Worm (Caenorhabditis elegans) whole organism, L2 larva: ENCODE results near the gene F07A11.5.

Experiments
- C34F6.9 ChIP-seq: fragments of 150-350 bp; optimal IDR thresholded peaks from 2 replicates; lab custom pipeline; 2014; ENCODE audit warnings: missing biosample characterization, missing genetic modification characterization
- F13H6.1 ChIP-seq: sonication (generic microtip); optimal IDR thresholded peaks from 2 replicates; lab custom pipeline; 2016; ENCODE audit warnings: missing genetic modification characterization, missing compliant biosample characterization
- R02D3.7 ChIP-seq: fragments of 150-350 bp; optimal IDR thresholded peaks from 2 replicates; lab custom pipeline; 2014; ENCODE audit warnings: missing biosample characterization, missing genetic modification characterization
- ZK546.5 ChIP-seq: sonication (generic microtip); optimal IDR thresholded peaks from 2 replicates; lab custom pipeline; 2017; ENCODE audit warnings: missing biosample characterization, missing genetic modification characterization
- alr-1 ChIP-seq: fragments of 150-350 bp; optimal IDR thresholded peaks from 2 replicates; lab custom pipeline; 2014; ENCODE audit warnings: missing biosample characterization, missing genetic modification characterization
- ama-1 ChIP-seq: fragments of 150-350 bp; optimal IDR thresholded peaks from 2 replicates; lab custom pipeline; 2018; ENCODE audit warnings: inconsistent platforms
- blmp-1 ChIP-seq: sonication (generic microtip); optimal IDR thresholded peaks from 2 replicates; lab custom pipeline; 2017; ENCODE audit warnings: missing genetic modification characterization, mild to moderate bottlenecking, missing compliant biosample characterization, antibody characterized with exemption, moderate library complexity; ENCODE audit not compliant: insufficient read depth
- egl-27 ChIP-seq: sonication (generic microtip); optimal IDR thresholded peaks from 3 replicates; lab custom pipeline; 2017; ENCODE audit warnings: missing biosample characterization, missing genetic modification reagents, missing genetic modification characterization
- elt-1 ChIP-seq: fragments of 150-350 bp; optimal IDR thresholded peaks from 2 replicates; lab custom pipeline; 2014; ENCODE audit warnings: missing biosample characterization, missing genetic modification characterization
- elt-3 ChIP-seq: sonication (generic microtip); optimal IDR thresholded peaks from 2 replicates; lab custom pipeline; 2017; ENCODE audit warnings: missing biosample characterization, missing genetic modification characterization
- fos-1 ChIP-seq: fragments of 150-350 bp; optimal IDR thresholded peaks from 2 replicates; lab custom pipeline; 2014; ENCODE audit warnings: missing biosample characterization, missing genetic modification characterization
- gmeb-1 ChIP-seq: fragments of 150-350 bp; optimal IDR thresholded peaks from 2 replicates; lab custom pipeline; 2014; ENCODE audit warnings: missing biosample characterization, missing genetic modification characterization
- lin-11 ChIP-seq: fragments of 150-350 bp; sonication (generic microtip); optimal IDR thresholded peaks from 2 replicates; lab custom pipeline; 2014; ENCODE audit warnings: missing biosample characterization, missing genetic modification characterization, inconsistent platforms, mixed read lengths
- lin-13 ChIP-seq: fragments of 150-350 bp; optimal IDR thresholded peaks from 2 replicates; lab custom pipeline; 2014; ENCODE audit warnings: missing biosample characterization, missing genetic modification reagents, missing genetic modification characterization
- lin-39 ChIP-seq: fragments of 150-350 bp; optimal IDR thresholded peaks from 2 replicates; lab custom pipeline; 2014; ENCODE audit warnings: missing biosample characterization, missing genetic modification reagents, missing genetic modification characterization
- lsy-2 ChIP-seq, 2 experiments: fragments of 150-350 bp in 1 of 2; sonication (generic microtip) in 1 of 2; optimal IDR thresholded peaks; 2 replicates each; lab custom pipeline; 2014 to 2017; ENCODE audit warnings: missing biosample characterization in 2 of 2, missing genetic modification characterization in 2 of 2
- mab-5 ChIP-seq: fragments of 150-350 bp; optimal IDR thresholded peaks from 2 replicates; lab custom pipeline; 2014; ENCODE audit warnings: missing biosample characterization, missing genetic modification characterization
- mbf-1 ChIP-seq: sonication (generic microtip); optimal IDR thresholded peaks from 2 replicates; lab custom pipeline; 2017; ENCODE audit warnings: missing biosample characterization, missing genetic modification characterization
- mdl-1 ChIP-seq, 2 experiments: fragments of 150-350 bp in 1 of 2; sonication (generic microtip) in 1 of 2; optimal IDR thresholded peaks; 2 replicates each; lab custom pipeline; 2017; ENCODE audit warnings: missing biosample characterization in 2 of 2, missing genetic modification characterization in 2 of 2
- nhr-10 ChIP-seq: sonication (generic microtip); optimal IDR thresholded peaks from 2 replicates; lab custom pipeline; 2017; ENCODE audit warnings: missing biosample characterization, missing genetic modification characterization
- nhr-129 ChIP-seq: fragments of 150-350 bp; optimal IDR thresholded peaks from 2 replicates; lab custom pipeline; 2014; ENCODE audit warnings: missing biosample characterization, missing genetic modification characterization
- nhr-21 ChIP-seq: fragments of 150-350 bp; optimal IDR thresholded peaks from 2 replicates; lab custom pipeline; 2014; ENCODE audit warnings: missing biosample characterization, missing genetic modification characterization
- nhr-23 ChIP-seq: fragments of 150-350 bp; optimal IDR thresholded peaks from 2 replicates; lab custom pipeline; 2014; ENCODE audit warnings: missing biosample characterization, missing genetic modification reagents, missing genetic modification characterization
- nhr-237 ChIP-seq: fragments of 150-350 bp; optimal IDR thresholded peaks from 2 replicates; lab custom pipeline; 2014; ENCODE audit warnings: missing biosample characterization, missing genetic modification characterization
- nhr-25 ChIP-seq: fragments of 150-350 bp; sonication (generic microtip); optimal IDR thresholded peaks from 3 replicates; lab custom pipeline; 2014; ENCODE audit warnings: missing biosample characterization, missing genetic modification characterization
- skn-1 ChIP-seq: sonication (generic microtip); optimal IDR thresholded peaks from 2 replicates; lab custom pipeline; 2017; ENCODE audit warnings: missing biosample characterization, missing genetic modification characterization
- sma-3 ChIP-seq: sonication (generic microtip); optimal IDR thresholded peaks from 2 replicates; lab custom pipeline; 2016; ENCODE audit warnings: missing genetic modification reagents, missing genetic modification characterization, missing compliant biosample characterization
- sma-9 ChIP-seq, 2 experiments: fragments of 150-350 bp in 1 of 2; sonication (generic microtip) in 1 of 2; optimal IDR thresholded peaks; 2 replicates each; lab custom pipeline; 2014 to 2016; ENCODE audit warnings: missing genetic modification characterization in 2 of 2, mild to moderate bottlenecking in 1 of 2, missing biosample characterization in 1 of 2, missing compliant biosample characterization in 1 of 2, missing genetic modification reagents in 1 of 2, moderate library complexity in 1 of 2
- unc-55 ChIP-seq: fragments of 150-350 bp; sonication (generic microtip); optimal IDR thresholded peaks from 3 replicates; lab custom pipeline; 2014; ENCODE audit warnings: missing biosample characterization, missing genetic modification reagents, missing genetic modification characterization
- ztf-11 ChIP-seq: sonication (generic microtip); optimal IDR thresholded peaks from 2 replicates; lab custom pipeline; 2017; ENCODE audit warnings: missing biosample characterization, missing genetic modification characterization
- ztf-4 ChIP-seq: fragments of 150-350 bp; optimal IDR thresholded peaks from 2 replicates; lab custom pipeline; 2014; ENCODE audit warnings: missing biosample characterization, missing genetic modification characterization

F07A11.5 gene

DNA sequence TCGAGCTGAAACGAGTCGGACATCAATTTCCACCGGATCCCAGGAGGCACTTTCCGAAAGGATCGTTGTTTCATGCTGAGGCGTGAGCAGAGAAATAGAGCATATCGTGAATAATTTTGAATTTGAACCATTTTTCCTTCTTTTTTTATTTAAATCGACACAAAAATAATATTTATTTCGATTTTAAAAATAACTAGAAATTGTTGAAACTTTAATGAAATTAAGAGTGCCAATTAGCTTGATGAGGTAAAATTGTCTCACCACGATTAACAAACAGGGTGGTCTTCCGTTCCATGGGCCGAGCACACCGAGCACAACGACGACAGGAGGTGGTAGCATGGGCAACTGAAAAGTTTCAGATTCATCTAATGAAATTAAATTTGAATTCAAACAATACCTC, 23.8 kb upstream of the F07A11.5 start:
- TF ChIP-seq elt-1 (tag; lab: Kevin White, UChicago), result no peak
- TF ChIP-seq egl-27 (tag; lab: Kevin White, UChicago), result no peak
- no peak for TF ChIP-seq nhr-23 (tag; lab: Kevin White, UChicago)
- TF ChIP-seq alr-1 (tag; lab: Kevin White, UChicago), result no peak

DNA sequence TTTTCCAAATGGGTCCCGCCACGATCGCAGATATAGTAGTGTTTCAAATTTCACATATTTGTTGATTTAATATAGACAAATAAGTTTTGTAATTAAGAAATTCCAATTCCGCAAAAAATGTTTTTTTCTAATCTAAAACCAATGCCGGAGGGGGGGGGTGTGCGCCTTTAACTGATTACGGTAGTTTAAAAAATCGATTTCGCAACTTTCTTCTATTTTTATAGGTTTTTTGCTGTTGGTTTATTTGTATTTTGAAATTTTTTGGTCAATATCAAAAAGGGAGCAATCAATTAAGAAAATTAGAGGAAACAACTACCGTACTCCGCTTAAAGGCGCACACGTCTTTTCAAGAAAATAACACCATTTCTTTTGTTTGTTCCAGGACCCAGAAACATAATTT, 20.5 kb upstream of the F07A11.5 start:
- TF ChIP-seq ztf-11, result no peak

DNA sequence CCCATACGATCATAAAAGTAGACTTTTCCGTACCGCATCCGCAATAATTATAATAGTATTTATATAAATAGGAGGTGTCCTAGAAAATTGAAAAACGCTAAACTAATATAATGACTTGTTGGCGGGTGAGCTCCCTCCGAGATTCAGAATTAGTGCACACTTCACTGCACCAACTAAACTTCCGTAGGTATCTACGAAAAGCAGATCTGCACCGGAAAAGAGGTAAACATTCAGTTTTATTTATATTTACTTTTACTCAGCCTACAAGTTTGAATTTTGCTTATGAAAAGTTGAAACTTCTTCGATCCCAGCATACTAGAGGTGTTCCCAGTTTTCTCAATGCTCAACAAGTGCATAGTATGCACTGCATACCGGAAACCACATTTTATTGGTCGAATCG, 20.1 kb upstream of the F07A11.5 start, which contains the start of gene F07A11.1:
Gene F07A11.1, minus strand, starts transcription at position 101 of the 400 bp plus-strand sequence.
- TF ChIP-seq elt-1 (tag; lab: Kevin White, UChicago) (no peak), nhr-25 (tag; lab: Kevin White, UChicago) (no peak), ztf-4 (no peak), alr-1 (tag; lab: Kevin White, UChicago) (no peak), nhr-21 (tag; lab: Kevin White, UChicago) (no peak), blmp-1 (tag; lab: Kevin White, UChicago) (no peak), nhr-237 (tag; lab: Kevin White, UChicago) (no peak), lin-39 (tag; lab: Kevin White, UChicago) (no peak), sma-9 (GFP tag; optimal IDR thresholded peaks at IDR 0.05; lab: Kevin White, UChicago) (no peak), sma-9 (tag; optimal IDR thresholded peaks at IDR 0.05; lab: Kevin White, UChicago) (no peak), R02D3.7 (tag; lab: Kevin White, UChicago) (no peak), nhr-23 (tag; lab: Kevin White, UChicago) (no peak), lin-11 (tag; lab: Kevin White, UChicago) (no peak)

DNA sequence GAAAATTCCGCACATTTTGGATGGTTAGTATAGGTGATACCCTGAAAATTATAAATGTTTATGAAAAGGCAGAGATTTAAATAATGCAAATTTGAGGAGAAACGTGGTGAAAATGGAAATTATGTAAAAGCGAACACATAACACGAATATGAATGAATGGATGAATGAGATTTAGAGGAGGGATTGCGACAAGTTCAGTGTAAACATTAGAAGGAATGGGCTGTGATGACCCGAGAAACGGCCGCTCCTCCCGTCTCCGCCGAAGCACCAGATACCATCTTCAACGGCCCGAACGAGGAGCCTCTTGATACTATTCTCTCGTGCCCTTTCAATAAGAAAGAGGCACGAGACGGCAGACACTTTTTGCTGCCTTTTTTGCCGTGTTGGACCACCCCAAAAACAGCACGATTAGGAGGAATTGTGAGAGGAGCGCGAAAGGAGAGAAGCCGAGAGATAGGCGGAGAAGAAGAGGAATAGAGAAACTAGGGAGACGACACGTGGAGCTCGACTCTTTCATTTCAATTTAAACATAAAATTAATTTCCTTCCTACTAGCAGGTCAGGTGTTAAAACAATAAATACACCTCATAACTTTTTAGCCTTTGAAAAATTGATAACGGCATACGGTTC, 16.6 kb upstream of the F07A11.5 start, which contains the start of gene gfat-1:
Gene gfat-1, minus strand, starts transcription at position 51 of the 629 bp plus-strand sequence.
- peak; percentile 81 to 88 for TF ChIP-seq mdl-1 (tag; optimal IDR thresholded peaks at IDR 0.05; lab: Kevin White, UChicago)
- TF ChIP-seq nhr-10, result no peak
- TF ChIP-seq unc-55, result peak; percentile 30
- peak; percentile 45 for TF ChIP-seq C34F6.9 (tag; lab: Kevin White, UChicago)
- TF ChIP-seq nhr-129 (tag; lab: Kevin White, UChicago), result peak; percentile 16
- no peak for TF ChIP-seq lin-13 (GFP tag; lab: Kevin White, UChicago)

DNA sequence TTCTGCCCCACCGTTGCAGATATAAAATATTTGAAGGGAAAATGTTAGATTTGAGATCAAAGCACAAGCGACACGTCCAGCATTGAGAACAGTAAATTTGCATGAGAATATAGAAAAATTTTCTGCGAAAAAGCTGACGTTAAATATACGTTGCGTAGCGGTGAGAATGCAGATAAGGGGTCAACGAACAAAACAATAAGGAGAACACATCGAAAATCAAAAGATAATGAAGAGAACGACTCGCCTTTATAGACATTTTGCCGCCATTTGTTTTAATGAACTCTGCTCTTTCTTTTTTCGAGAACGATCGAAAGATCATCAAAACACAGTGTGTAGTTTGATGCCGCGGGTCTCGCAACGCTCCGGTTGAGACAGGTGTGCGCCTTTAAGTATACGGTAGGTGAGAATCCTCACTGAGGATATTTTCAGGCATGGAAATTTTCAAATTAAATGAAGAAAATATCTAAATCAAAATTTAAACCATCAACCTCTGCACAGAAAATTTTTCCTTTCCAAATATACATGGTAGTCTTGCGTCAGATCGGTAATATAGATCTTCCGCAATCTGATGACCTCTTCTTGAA, 15.9 kb upstream of the F07A11.5 start:
- TF ChIP-seq elt-3 (tag; lab: Kevin White, UChicago), result no peak
- no peak for TF ChIP-seq C34F6.9 (tag; lab: Kevin White, UChicago)
- peak; percentile 77 for TF ChIP-seq sma-9 (GFP tag; optimal IDR thresholded peaks at IDR 0.05; lab: Kevin White, UChicago)
- no peak for TF ChIP-seq sma-9 (tag; optimal IDR thresholded peaks at IDR 0.05; lab: Kevin White, UChicago)
- TF ChIP-seq R02D3.7 (tag; lab: Kevin White, UChicago), result no peak
- no peak for TF ChIP-seq unc-55
- no peak for TF ChIP-seq elt-1 (tag; lab: Kevin White, UChicago)
- TF ChIP-seq ZK546.5, result no peak
- TF ChIP-seq mab-5 (tag; lab: Kevin White, UChicago), result no peak
- no peak for TF ChIP-seq nhr-21 (tag; lab: Kevin White, UChicago)
- no peak for TF ChIP-seq nhr-129 (tag; lab: Kevin White, UChicago)
- TF ChIP-seq lin-39 (tag; lab: Kevin White, UChicago), result no peak
- no peak for TF ChIP-seq mbf-1 (tag; lab: Kevin White, UChicago)
- no peak for TF ChIP-seq ama-1 (lab: Kevin White, UChicago)
- TF ChIP-seq lin-11 (tag; lab: Kevin White, UChicago), result no peak
- no peak for TF ChIP-seq fos-1 (tag; lab: Kevin White, UChicago)
- TF ChIP-seq gmeb-1 (tag; lab: Kevin White, UChicago), result no peak
- no peak for TF ChIP-seq ztf-4
- TF ChIP-seq lsy-2 (tag; optimal IDR thresholded peaks at IDR 0.05; lab: Kevin White, UChicago), result peak in 1 of 2 experiments; percentile 8
- no peak for TF ChIP-seq alr-1 (tag; lab: Kevin White, UChicago)
- TF ChIP-seq nhr-25 (tag; lab: Kevin White, UChicago), result no peak
- no peak for TF ChIP-seq skn-1
- no peak for TF ChIP-seq F13H6.1 (tag; lab: Kevin White, UChicago)
- TF ChIP-seq sma-3 (GFP tag; lab: Kevin White, UChicago), result peak; percentile 59
- TF ChIP-seq, all 48 proteins: peak for 3
